Fruit fly (Drosophila melanogaster) Kc167 (cell line): ENCODE data around the gene CG33299.

ENCODE experiments used
- Myc ChIP-seq: fragments of >200 bp; optimal IDR thresholded peaks from 2 replicates; lab custom pipeline; 2017; ENCODE audit warnings: missing external identifiers
- Sin3A ChIP-seq: fragments of >200 bp; optimal IDR thresholded peaks from 2 replicates; lab custom pipeline; 2018; ENCODE audit warnings: missing external identifiers
- h ChIP-seq: fragments of >200 bp; optimal IDR thresholded peaks from 3 replicates; lab custom pipeline; 2018; ENCODE audit warnings: missing external identifiers
- insv ChIP-seq: fragments of >200 bp; optimal IDR thresholded peaks from 3 replicates; lab custom pipeline; 2018; ENCODE audit warnings: missing external identifiers
- psq ChIP-seq: fragments of >200 bp; optimal IDR thresholded peaks from 2 replicates; lab custom pipeline; 2017; ENCODE audit warnings: missing external identifiers
- ttk ChIP-seq: sonication (Bioruptor generic); optimal IDR thresholded peaks from 2 replicates; lab custom pipeline; 2017; ENCODE audit warnings: missing external identifiers

CG33299 gene

dm6 chr2L:9698923-9699493 lies 42.6 kb downstream of the CG33299 start, which contains the start of gene Pka-C1:
TSS of gene Pka-C1 (minus strand) at chr2L:9699297.
- TF ChIP-seq Myc: no peak
- TF ChIP-seq Sin3A: no peak

dm6 chr2L:9699615-9700014 lies 43.2 kb downstream of the CG33299 start, which contains the start of gene hoip:
TSS of gene hoip (plus strand) at chr2L:9699791.
- TF ChIP-seq Sin3A: no peak
- TF ChIP-seq h (lab: Kevin White, UChicago): no peak
- no peak for TF ChIP-seq Myc
- TF ChIP-seq insv (lab: Kevin White, UChicago): no peak
- no peak for TF ChIP-seq ttk (lab: Kevin White, UChicago)
- TF ChIP-seq psq (lab: Kevin White, UChicago): no peak

dm6 chr2L:9700454-9700853 lies 44.1 kb downstream of the CG33299 start, which contains the start of gene pelo:
TSS of gene pelo (plus strand) at chr2L:9700810.
- no peak for TF ChIP-seq ttk (lab: Kevin White, UChicago)
- TF ChIP-seq h (lab: Kevin White, UChicago): no peak
- no peak for TF ChIP-seq psq (lab: Kevin White, UChicago)
- TF ChIP-seq Sin3A: no peak
- no peak for TF ChIP-seq insv (lab: Kevin White, UChicago)
- TF ChIP-seq Myc: no peak

- no peak for TF ChIP-seq Myc
- no peak for TF ChIP-seq ttk (lab: Kevin White, UChicago)
- TF ChIP-seq insv (lab: Kevin White, UChicago): no peak
- no peak for TF ChIP-seq psq (lab: Kevin White, UChicago)
- no peak for TF ChIP-seq Sin3A
- no peak for TF ChIP-seq h (lab: Kevin White, UChicago)
Measured at dm6 chr2L:9703000-9703399, 46.6 kb downstream of the CG33299 start.

- TF ChIP-seq psq (lab: Kevin White, UChicago): no peak
- no peak for TF ChIP-seq insv (lab: Kevin White, UChicago)
- TF ChIP-seq h (lab: Kevin White, UChicago): no peak
- TF ChIP-seq ttk (lab: Kevin White, UChicago): no peak
- TF ChIP-seq Sin3A: no peak
- TF ChIP-seq Myc: no peak
Measured at dm6 chr2L:9704343-9704742, 47.9 kb downstream of the CG33299 start.

dm6 chr2L:9705291-9705690 lies 48.9 kb downstream of the CG33299 start:
- TF ChIP-seq h (lab: Kevin White, UChicago): no peak
- TF ChIP-seq psq (lab: Kevin White, UChicago): no peak
- no peak for TF ChIP-seq Myc
- TF ChIP-seq Sin3A: no peak
- TF ChIP-seq ttk (lab: Kevin White, UChicago): no peak
- no peak for TF ChIP-seq insv (lab: Kevin White, UChicago)

- TF ChIP-seq Sin3A: no peak
- no peak for TF ChIP-seq psq (lab: Kevin White, UChicago)
- TF ChIP-seq h (lab: Kevin White, UChicago): no peak
- no peak for TF ChIP-seq insv (lab: Kevin White, UChicago)
- TF ChIP-seq ttk (lab: Kevin White, UChicago): no peak
- TF ChIP-seq Myc: no peak
Measured at dm6 chr2L:9705872-9706317, 49.5 kb downstream of the CG33299 start, which contains the start of gene CG31710. TSS of gene CG31710 (minus strand) at chr2L:9705954.
